Fruit fly (Drosophila melanogaster): ENCODE measurements around the gene CG18404.

CG18404 gene

dm6 chr3R:30235253-30235652, 17.7 kb upstream of the CG18404 start (continued):
- no peak for TF ChIP-seq CG33213 (GFP tag; optimal IDR thresholded peaks at IDR 0.05)
- TF ChIP-seq ato (GFP tag; IDR thresholded peaks at IDR 0.05; ENCODE audit: partially characterized antibody), result no peak
- TF ChIP-seq wor (GFP tag; IDR thresholded peaks at IDR 0.05), result no peak
- peak; percentile 7 for TF ChIP-seq HmgZ (tag; optimal IDR thresholded peaks at IDR 0.05)
- TF ChIP-seq CG9727 (GFP tag; optimal IDR thresholded peaks at IDR 0.05), result no peak
- no peak for TF ChIP-seq kni (GFP tag; optimal IDR thresholded peaks at IDR 0.05)
- no peak for TF ChIP-seq CG4617 (GFP tag; optimal IDR thresholded peaks at IDR 0.05; ENCODE audit: borderline replicate concordance)
- TF ChIP-seq CHES-1-like (GFP tag; optimal IDR thresholded peaks at IDR 0.05), result no peak
- TF ChIP-seq onecut (GFP tag; IDR thresholded peaks at IDR 0.05), result peak; percentile 40; the same call in 1 of the 2 replicates
- no peak for TF ChIP-seq dm (GFP tag; optimal IDR thresholded peaks at IDR 0.05)
- no peak for TF ChIP-seq MBD-R2 (GFP tag; IDR thresholded peaks at IDR 0.05)
- no peak for TF ChIP-seq CG12155 (GFP tag; optimal IDR thresholded peaks at IDR 0.05)
- no peak for TF ChIP-seq Aef1 (GFP tag; IDR thresholded peaks at IDR 0.05)
- TF ChIP-seq CG7556 (GFP tag; optimal IDR thresholded peaks at IDR 0.05), result peak; percentile 44
- no peak for TF ChIP-seq CG31365 (tag; optimal IDR thresholded peaks at IDR 0.05)
- TF ChIP-seq Hsf (GFP tag; optimal IDR thresholded peaks at IDR 0.05), result no peak
- TF ChIP-seq CG10959 (GFP tag; IDR thresholded peaks at IDR 0.05), result no peak
- TF ChIP-seq Dek (tag; optimal IDR thresholded peaks at IDR 0.05), result no peak
- TF ChIP-seq peb (GFP tag; IDR thresholded peaks at IDR 0.05), result no peak
- TF ChIP-seq CG4328 (GFP tag; optimal IDR thresholded peaks at IDR 0.05), result no peak
- TF ChIP-seq CG8388 (GFP tag; optimal IDR thresholded peaks at IDR 0.05), result peak; percentile 46
- peak; percentile 29 for TF ChIP-seq tin (GFP tag; optimal IDR thresholded peaks at IDR 0.05)
- TF ChIP-seq tx (GFP tag; optimal IDR thresholded peaks at IDR 0.05), result no peak
- peak in 1 of 2 experiments; percentile 56 for TF ChIP-seq bsh (GFP tag; optimal IDR thresholded peaks at IDR 0.05)
- TF ChIP-seq CG2199 (GFP tag; IDR thresholded peaks at IDR 0.05), result no peak
- TF ChIP-seq Hr51 (GFP tag; optimal IDR thresholded peaks at IDR 0.05), result peak in 1 of 2 experiments; percentile 56
- TF ChIP-seq Bdp1 (GFP tag; optimal IDR thresholded peaks at IDR 0.05), result no peak
- peak; percentile 55 for TF ChIP-seq CG17359 (tag; optimal IDR thresholded peaks at IDR 0.05)
- TF ChIP-seq rib (GFP tag; IDR thresholded peaks at IDR 0.05), result no peak
- no peak for TF ChIP-seq al (GFP tag; IDR thresholded peaks at IDR 0.05)
- TF ChIP-seq pzg (GFP tag; optimal IDR thresholded peaks at IDR 0.05), result no peak
- no peak for TF ChIP-seq CG7786 (GFP tag; optimal IDR thresholded peaks at IDR 0.05)
- no peak for TF ChIP-seq CG31388 (GFP tag; optimal IDR thresholded peaks at IDR 0.05)
- TF ChIP-seq amos (GFP tag; IDR thresholded peaks at IDR 0.05; ENCODE audit: partially characterized antibody), result no peak
- TF ChIP-seq Rx (GFP tag; IDR thresholded peaks at IDR 0.05), result no peak
- TF ChIP-seq CG8089 (GFP tag; optimal IDR thresholded peaks at IDR 0.05), result no peak
- TF ChIP-seq CG5180 (GFP tag; optimal IDR thresholded peaks at IDR 0.05), result no peak
- TF ChIP-seq pho (GFP tag; optimal IDR thresholded peaks at IDR 0.05), result no peak
- no peak for TF ChIP-seq CG7271 (tag; optimal IDR thresholded peaks at IDR 0.05)
- TF ChIP-seq Ptx1 (GFP tag; IDR thresholded peaks at IDR 0.05), result no peak
- TF ChIP-seq tgo (GFP tag; IDR thresholded peaks at IDR 0.05), result peak; percentile 37; the same call in 1 of the 3 replicates
- no peak for TF ChIP-seq TFAM (GFP tag; optimal IDR thresholded peaks at IDR 0.05)
- TF ChIP-seq Dp (GFP tag; optimal IDR thresholded peaks at IDR 0.05), result no peak
- TF ChIP-seq Nf-YB (GFP tag; optimal IDR thresholded peaks at IDR 0.05), result no peak
- TF ChIP-seq CG16813 (GFP tag; IDR thresholded peaks at IDR 0.05; ENCODE audit: partially characterized antibody), result no peak
- no peak for TF ChIP-seq CG1602 (GFP tag; optimal IDR thresholded peaks at IDR 0.05)
- TF ChIP-seq CG17361 (GFP tag; IDR thresholded peaks at IDR 0.05), result no peak
- peak; percentile 26; the same call in 1 of the 2 replicates for TF ChIP-seq CG10366 (GFP tag; IDR thresholded peaks at IDR 0.05)
- TF ChIP-seq CG9797 (GFP tag; optimal IDR thresholded peaks at IDR 0.05), result no peak
- TF ChIP-seq E2f2 (GFP tag; IDR thresholded peaks at IDR 0.05), result peak; percentile 29; the same call in 1 of the 2 replicates
- no peak for TF ChIP-seq da (GFP tag; optimal IDR thresholded peaks at IDR 0.05)

Measured in whole organism, embryonic.